Worm (Caenorhabditis elegans): ENCODE data around the gene C28H8.8.

ce11 chrIII:5884459-5884858, 4.1 kb downstream of the C28H8.8 start:
- TF ChIP-seq nhr-71 (tag; optimal IDR thresholded peaks at IDR 0.05) (no peak), aha-1 (tag; optimal IDR thresholded peaks at IDR 0.05) (no peak), ceh-63 (GFP tag; optimal IDR thresholded peaks at IDR 0.05) (no peak), sox-4 (tag; optimal IDR thresholded peaks at IDR 0.05) (no peak), mdl-1 (tag; optimal IDR thresholded peaks at IDR 0.05) (no peak), nhr-12 (tag; optimal IDR thresholded peaks at IDR 0.05) (no peak), fkh-4 (tag; optimal IDR thresholded peaks at IDR 0.05; ENCODE audit: borderline replicate concordance) (no peak)
